Worm (Caenorhabditis elegans) whole organism, mixed stage, embryonic: ENCODE data around the gene ZK673.11.

Experiments used
- M03D4.4 ChIP-seq: sonication (generic microtip); optimal IDR thresholded peaks from 2 replicates; lab custom pipeline; 2017; ENCODE audit warnings: mild to moderate bottlenecking, missing genetic modification characterization, missing compliant biosample characterization
- bed-3 ChIP-seq: fragments of 200-800 bp; sonication (Bioruptor generic); optimal IDR thresholded peaks from 3 replicates; lab custom pipeline; 2018; ENCODE audit warnings: mild to moderate bottlenecking, missing genetic modification characterization, moderate library complexity, missing compliant biosample characterization
- blmp-1 ChIP-seq: fragments of 150-350 bp; optimal IDR thresholded peaks from 2 replicates; lab custom pipeline; 2014; ENCODE audit warnings: missing biosample characterization, missing genetic modification characterization
- ceh-39 ChIP-seq: fragments of 150-350 bp; optimal IDR thresholded peaks from 2 replicates; lab custom pipeline; 2014; ENCODE audit warnings: missing biosample characterization, missing genetic modification characterization
- ceh-43 ChIP-seq: fragments of 200-800 bp; sonication (Bioruptor generic); optimal IDR thresholded peaks from 2 replicates; lab custom pipeline; 2018; ENCODE audit warnings: mild to moderate bottlenecking, missing genetic modification characterization, moderate library complexity, missing compliant biosample characterization
- ceh-83 ChIP-seq: fragments of 200-800 bp; sonication (Bioruptor generic); optimal IDR thresholded peaks from 2 replicates; lab custom pipeline; 2018; ENCODE audit warnings: mild to moderate bottlenecking, missing genetic modification characterization, missing compliant biosample characterization
- ces-1 ChIP-seq: fragments of 150-350 bp; optimal IDR thresholded peaks from 2 replicates; lab custom pipeline; 2014; ENCODE audit warnings: missing biosample characterization, missing genetic modification reagents, missing genetic modification characterization
- cnd-1 ChIP-seq: fragments of 200-800 bp; sonication (Bioruptor generic); optimal IDR thresholded peaks from 2 replicates; lab custom pipeline; 2018; ENCODE audit warnings: mild to moderate bottlenecking, missing genetic modification characterization, missing compliant biosample characterization
- drap-1 ChIP-seq: fragments of 200-800 bp; sonication (Bioruptor generic); optimal IDR thresholded peaks from 3 replicates; lab custom pipeline; 2018; ENCODE audit warnings: mild to moderate bottlenecking, missing genetic modification characterization, missing compliant biosample characterization
- elt-1 ChIP-seq: sonication (generic microtip); optimal IDR thresholded peaks from 2 replicates; lab custom pipeline; 2017; ENCODE audit warnings: missing genetic modification characterization, mild to moderate bottlenecking, missing compliant biosample characterization, antibody characterized with exemption, moderate library complexity, borderline replicate concordance; ENCODE audit not compliant: insufficient read depth
- elt-3 ChIP-seq: fragments of 150-350 bp; optimal IDR thresholded peaks from 2 replicates; lab custom pipeline; 2014; ENCODE audit warnings: missing biosample characterization, missing genetic modification characterization
- ham-2 ChIP-seq: fragments of 200-800 bp; sonication (Bioruptor generic); optimal IDR thresholded peaks from 2 replicates; lab custom pipeline; 2018; ENCODE audit warnings: mild to moderate bottlenecking, missing genetic modification characterization, missing compliant biosample characterization
- hlh-1 ChIP-seq: fragments of 150-350 bp; optimal IDR thresholded peaks from 2 replicates; lab custom pipeline; 2014; ENCODE audit warnings: missing biosample characterization, missing genetic modification reagents, missing genetic modification characterization
- lin-13 ChIP-seq: fragments of 150-350 bp; optimal IDR thresholded peaks from 2 replicates; lab custom pipeline; 2014; ENCODE audit warnings: missing biosample characterization, missing genetic modification characterization
- lsy-2 ChIP-seq: fragments of 150-350 bp; optimal IDR thresholded peaks from 2 replicates; lab custom pipeline; 2014; ENCODE audit warnings: missing biosample characterization, missing genetic modification characterization
- mab-5 ChIP-seq: fragments of 150-350 bp; optimal IDR thresholded peaks from 2 replicates; lab custom pipeline; 2014; ENCODE audit warnings: missing biosample characterization, missing genetic modification characterization
- mep-1 ChIP-seq: fragments of 150-350 bp; optimal IDR thresholded peaks from 2 replicates; lab custom pipeline; 2017; ENCODE audit warnings: missing biosample characterization, missing genetic modification reagents, missing genetic modification characterization, inconsistent platforms
- mls-2 ChIP-seq: sonication (generic microtip); optimal IDR thresholded peaks from 2 replicates; lab custom pipeline; 2016; ENCODE audit warnings: mild to moderate bottlenecking, missing genetic modification characterization, moderate library complexity, missing compliant biosample characterization
- nhr-12 ChIP-seq: fragments of 150-350 bp; optimal IDR thresholded peaks from 2 replicates; lab custom pipeline; 2014; ENCODE audit warnings: missing biosample characterization, missing genetic modification characterization
- nhr-2 ChIP-seq: fragments of 150-350 bp; optimal IDR thresholded peaks from 2 replicates; lab custom pipeline; 2014; ENCODE audit warnings: missing biosample characterization, missing genetic modification characterization
- nhr-237 ChIP-seq: fragments of 150-350 bp; optimal IDR thresholded peaks from 2 replicates; lab custom pipeline; 2014; ENCODE audit warnings: missing biosample characterization, missing genetic modification characterization
- nhr-76 ChIP-seq: sonication (generic microtip); optimal IDR thresholded peaks from 2 replicates; lab custom pipeline; 2017; ENCODE audit warnings: missing biosample characterization, missing genetic modification characterization
- snpc-4 ChIP-seq: fragments of 150-350 bp; optimal IDR thresholded peaks from 2 replicates; lab custom pipeline; 2014; ENCODE audit warnings: missing biosample characterization, missing genetic modification characterization
- sptf-1 ChIP-seq: sonication (generic microtip); optimal IDR thresholded peaks from 2 replicates; lab custom pipeline; 2017; ENCODE audit warnings: mild to moderate bottlenecking, missing genetic modification characterization, moderate library complexity, missing compliant biosample characterization
- unc-120 ChIP-seq: sonication (generic microtip); optimal IDR thresholded peaks from 2 replicates; lab custom pipeline; 2017; ENCODE audit warnings: missing genetic modification characterization, missing compliant biosample characterization; ENCODE audit not compliant: poor library complexity, severe bottlenecking
- unc-39 ChIP-seq: fragments of 150-350 bp; optimal IDR thresholded peaks from 2 replicates; lab custom pipeline; 2014; ENCODE audit warnings: missing biosample characterization, missing genetic modification characterization
- zip-8 ChIP-seq: fragments of 150-350 bp; optimal IDR thresholded peaks from 2 replicates; lab custom pipeline; 2014; ENCODE audit warnings: missing biosample characterization, missing genetic modification characterization
- ztf-11 ChIP-seq: fragments of 150-350 bp; optimal IDR thresholded peaks from 2 replicates; lab custom pipeline; 2014; ENCODE audit warnings: missing biosample characterization, missing genetic modification characterization

ZK673.11 gene

ce11 chrII:10456979-10457378 is at the start of gene ZK673.11:
Gene ZK673.11, plus strand, starts transcription at chrII:10457279.
- no peak for TF ChIP-seq lsy-2
- no peak for TF ChIP-seq snpc-4 (tag; lab: Kevin White, UChicago)
- TF ChIP-seq ham-2 (GFP tag; lab: Kevin White, UChicago): no peak
- no peak for TF ChIP-seq sptf-1 (tag; lab: Kevin White, UChicago)
- TF ChIP-seq bed-3 (GFP tag; lab: Kevin White, UChicago): no peak
- no peak for TF ChIP-seq unc-120 (tag; lab: Kevin White, UChicago)
- no peak for TF ChIP-seq elt-1 (tag; lab: Kevin White, UChicago)
- no peak for TF ChIP-seq ces-1 (GFP tag; lab: Kevin White, UChicago)
- TF ChIP-seq ceh-83 (GFP tag; lab: Kevin White, UChicago): no peak
- TF ChIP-seq M03D4.4 (tag; lab: Kevin White, UChicago): no peak
- TF ChIP-seq ceh-39 (tag; lab: Kevin White, UChicago): no peak
- TF ChIP-seq unc-39 (tag; lab: Kevin White, UChicago): no peak
- no peak for TF ChIP-seq elt-3 (tag; lab: Kevin White, UChicago)
- no peak for TF ChIP-seq nhr-12 (tag; lab: Kevin White, UChicago)
- TF ChIP-seq blmp-1 (tag; lab: Kevin White, UChicago): no peak

- TF ChIP-seq unc-39 (tag; lab: Kevin White, UChicago) (no peak), nhr-237 (tag; lab: Kevin White, UChicago) (no peak), ces-1 (GFP tag; lab: Kevin White, UChicago) (no peak), M03D4.4 (tag; lab: Kevin White, UChicago) (no peak), drap-1 (GFP tag; lab: Kevin White, UChicago) (no peak), zip-8 (tag; lab: Kevin White, UChicago) (no peak), mab-5 (tag; lab: Kevin White, UChicago) (no peak), ceh-39 (tag; lab: Kevin White, UChicago) (no peak), lin-13 (tag; lab: Kevin White, UChicago) (no peak), ztf-11 (tag; lab: Kevin White, UChicago) (no peak), nhr-12 (tag; lab: Kevin White, UChicago) (no peak), lsy-2 (no peak), hlh-1 (tag; lab: Kevin White, UChicago) (no peak), unc-120 (tag; lab: Kevin White, UChicago) (no peak), mep-1 (tag; lab: Kevin White, UChicago) (no peak), nhr-76 (no peak), ceh-43 (no peak), blmp-1 (tag; lab: Kevin White, UChicago) (no peak), snpc-4 (tag; lab: Kevin White, UChicago) (no peak), ham-2 (GFP tag; lab: Kevin White, UChicago) (no peak)
- TF ChIP-seq, all 35 proteins: peak for 0
Measured at ce11 chrII:10410989-10411388, 46.1 kb upstream of the ZK673.11 start, which contains the start of gene E04D5.5. Gene E04D5.5, plus strand, starts transcription at chrII:10411289.

- TF ChIP-seq ces-1 (GFP tag; lab: Kevin White, UChicago) (peak; percentile 59), lsy-2 (peak; percentile 90), elt-3 (tag; lab: Kevin White, UChicago) (no peak), mls-2 (tag; lab: Kevin White, UChicago) (no peak), M03D4.4 (tag; lab: Kevin White, UChicago) (no peak)
Measured at ce11 chrII:10416332-10416863, 40.7 kb upstream of the ZK673.11 start, which contains the start of gene eif-2A. Gene eif-2A, plus strand, starts transcription at chrII:10416800.

- TF ChIP-seq lin-13 (tag; lab: Kevin White, UChicago): no peak
- TF ChIP-seq M03D4.4 (tag; lab: Kevin White, UChicago): no peak
- no peak for TF ChIP-seq mls-2 (tag; lab: Kevin White, UChicago)
- no peak for TF ChIP-seq elt-3 (tag; lab: Kevin White, UChicago)
- TF ChIP-seq hlh-1 (tag; lab: Kevin White, UChicago): no peak
- no peak for TF ChIP-seq mab-5 (tag; lab: Kevin White, UChicago)
- TF ChIP-seq cnd-1 (tag; lab: Kevin White, UChicago): no peak
- no peak for TF ChIP-seq nhr-2 (tag; lab: Kevin White, UChicago)
- no peak for TF ChIP-seq snpc-4 (tag; lab: Kevin White, UChicago)
- TF ChIP-seq nhr-76: no peak
- no peak for TF ChIP-seq ceh-43
- no peak for TF ChIP-seq elt-1 (tag; lab: Kevin White, UChicago)
- TF ChIP-seq ham-2 (GFP tag; lab: Kevin White, UChicago): no peak
Measured at ce11 chrII:10421941-10422340, 35.1 kb upstream of the ZK673.11 start, which contains the start of gene frpr-21. Gene frpr-21, minus strand, starts transcription at chrII:10422041.

- TF ChIP-seq snpc-4 (tag; lab: Kevin White, UChicago) (no peak), ces-1 (GFP tag; lab: Kevin White, UChicago) (no peak), sptf-1 (tag; lab: Kevin White, UChicago) (no peak), ham-2 (GFP tag; lab: Kevin White, UChicago) (no peak), ceh-83 (GFP tag; lab: Kevin White, UChicago) (no peak), mab-5 (tag; lab: Kevin White, UChicago) (no peak), unc-39 (tag; lab: Kevin White, UChicago) (no peak), mep-1 (tag; lab: Kevin White, UChicago) (no peak), nhr-237 (tag; lab: Kevin White, UChicago) (no peak)
Measured at ce11 chrII:10435836-10436235, 21.2 kb upstream of the ZK673.11 start, which contains the start of gene cut-4. Gene cut-4, plus strand, starts transcription at chrII:10436136.
